Fruit fly (Drosophila melanogaster) whole organism, embryonic: ENCODE measurements around the gene Gpdh1.

Experiments
- Bdp1 ChIP-seq: fragments of 200-800 bp; sonication (Bioruptor generic); optimal IDR thresholded peaks from 3 replicates; lab custom pipeline; 2016; ENCODE audit warnings: missing biosample characterization, missing genetic modification characterization
- Bteb2 ChIP-seq: fragments of 200-800 bp; sonication (Bioruptor generic); optimal IDR thresholded peaks from 2 replicates; lab custom pipeline; 2016; ENCODE audit warnings: missing biosample characterization, missing genetic modification characterization
- CG10462 ChIP-seq: fragments of 200-800 bp; sonication (Bioruptor generic); optimal IDR thresholded peaks from 2 replicates; lab custom pipeline; 2016; ENCODE audit warnings: missing biosample characterization, missing genetic modification characterization
- CG10543 ChIP-seq: fragments of 200-800 bp; sonication (Bioruptor generic); optimal IDR thresholded peaks from 3 replicates; lab custom pipeline; 2017; ENCODE audit warnings: missing biosample characterization, mild to moderate bottlenecking, missing genetic modification characterization, moderate library complexity
- CG10979 ChIP-seq: fragments of 200-800 bp; sonication (Bioruptor generic); optimal IDR thresholded peaks from 2 replicates; lab custom pipeline; 2018; ENCODE audit warnings: missing biosample characterization, mild to moderate bottlenecking, missing genetic modification characterization, moderate library complexity
- CG13287 ChIP-seq: fragments of 200-800 bp; sonication (Bioruptor generic); IDR thresholded peaks from 2 replicates; pipeline ENCODE4 v1.3.6; 2022; ENCODE audit warnings: missing biosample characterization, missing genetic modification characterization; ENCODE audit not compliant: partially characterized antibody
- CG13894 ChIP-seq: fragments of 200-800 bp; sonication (Bioruptor generic); optimal IDR thresholded peaks from 3 replicates; lab custom pipeline; 2018; ENCODE audit warnings: missing biosample characterization, mild to moderate bottlenecking, missing genetic modification characterization, moderate library complexity
- CG15601 ChIP-seq: fragments of 200-800 bp; sonication (Bioruptor generic); optimal IDR thresholded peaks from 3 replicates; lab custom pipeline; 2019; ENCODE audit warnings: missing biosample characterization, mild to moderate bottlenecking, missing genetic modification characterization, moderate library complexity
- CG15696 ChIP-seq: fragments of 200-800 bp; sonication (Bioruptor generic); optimal IDR thresholded peaks from 2 replicates; lab custom pipeline; 2019; ENCODE audit warnings: missing biosample characterization, mild to moderate bottlenecking, missing genetic modification characterization, moderate library complexity
- CG17612 ChIP-seq: fragments of 200-800 bp; sonication (Bioruptor generic); IDR thresholded peaks from 2 replicates; pipeline ENCODE4 v1.3.6; 2022; ENCODE audit warnings: missing biosample characterization, missing genetic modification characterization
- CG2120 ChIP-seq: fragments of 200-800 bp; sonication (Bioruptor generic); optimal IDR thresholded peaks from 3 replicates; lab custom pipeline; 2016; ENCODE audit warnings: missing biosample characterization, missing genetic modification characterization
- CG2712 ChIP-seq: fragments of 200-800 bp; optimal IDR thresholded peaks from 3 replicates; lab custom pipeline; 2019; ENCODE audit warnings: missing biosample characterization, mild to moderate bottlenecking, missing genetic modification characterization, moderate library complexity
- CG30403 ChIP-seq: fragments of 200-800 bp; sonication (Bioruptor generic); optimal IDR thresholded peaks from 3 replicates; lab custom pipeline; 2016; ENCODE audit warnings: missing biosample characterization, missing genetic modification characterization
- CG3065 ChIP-seq: fragments of 200-800 bp; sonication (Bioruptor generic); optimal IDR thresholded peaks from 2 replicates; lab custom pipeline; 2016; ENCODE audit warnings: missing biosample characterization, missing genetic modification characterization
- CG33557 ChIP-seq: fragments of 200-800 bp; sonication (Bioruptor generic); optimal IDR thresholded peaks from 2 replicates; lab custom pipeline; 2019; ENCODE audit warnings: missing biosample characterization, mild to moderate bottlenecking, missing genetic modification characterization, moderate library complexity
- CG3995 ChIP-seq: fragments of 200-800 bp; sonication (Bioruptor generic); optimal IDR thresholded peaks from 3 replicates; lab custom pipeline; 2016; ENCODE audit warnings: missing biosample characterization, missing genetic modification characterization
- CG6689 ChIP-seq: fragments of 200-800 bp; sonication (Bioruptor generic); IDR thresholded peaks from 2 replicates; pipeline ENCODE4 v1.3.6; 2022; ENCODE audit warnings: missing biosample characterization, missing genetic modification characterization
- CG7271 ChIP-seq: fragments of 200-800 bp; sonication (Bioruptor generic); optimal IDR thresholded peaks from 2 replicates; lab custom pipeline; 2018; ENCODE audit warnings: missing biosample characterization, mild to moderate bottlenecking, missing genetic modification characterization, moderate library complexity
- CG7786 ChIP-seq: fragments of 200-800 bp; sonication (Bioruptor generic); optimal IDR thresholded peaks from 2 replicates; lab custom pipeline; 2016; ENCODE audit warnings: missing biosample characterization, missing genetic modification characterization
- CG8388 ChIP-seq: fragments of 200-800 bp; sonication (Bioruptor generic); optimal IDR thresholded peaks from 2 replicates; lab custom pipeline; 2019; ENCODE audit warnings: missing biosample characterization, mild to moderate bottlenecking, missing genetic modification characterization, moderate library complexity
- Gug ChIP-seq: fragments of 200-800 bp; sonication (Bioruptor generic); IDR thresholded peaks from 4 replicates; pipeline ENCODE4 v1.3.6; 2022; ENCODE audit warnings: missing biosample characterization, missing genetic modification characterization
- Hand ChIP-seq: fragments of 200-800 bp; sonication (Bioruptor generic); optimal IDR thresholded peaks from 2 replicates; lab custom pipeline; 2017; ENCODE audit warnings: mild to moderate bottlenecking, missing biosample characterization, missing genetic modification reagents, missing genetic modification characterization
- Jarid2 ChIP-seq: fragments of 200-800 bp; sonication (Bioruptor generic); optimal IDR thresholded peaks from 3 replicates; lab custom pipeline; 2017; ENCODE audit warnings: mild to moderate bottlenecking, missing biosample characterization, missing genetic modification reagents, missing genetic modification characterization
- Mad ChIP-seq: fragments of 200-800 bp; sonication (Bioruptor generic); optimal IDR thresholded peaks from 2 replicates; lab custom pipeline; 2016; ENCODE audit warnings: missing biosample characterization, missing genetic modification characterization
- NK7.1 ChIP-seq: fragments of 200-800 bp; sonication (Bioruptor generic); optimal IDR thresholded peaks from 3 replicates; lab custom pipeline; 2016; ENCODE audit warnings: missing biosample characterization, missing genetic modification characterization
- Nf-YB ChIP-seq: fragments of 200-800 bp; sonication (Bioruptor generic); optimal IDR thresholded peaks from 3 replicates; lab custom pipeline; 2019; ENCODE audit warnings: missing biosample characterization, mild to moderate bottlenecking, missing genetic modification characterization, moderate library complexity
- Nf-YC ChIP-seq: fragments of 200-800 bp; optimal IDR thresholded peaks from 3 replicates; lab custom pipeline; 2019; ENCODE audit warnings: missing biosample characterization, mild to moderate bottlenecking, missing genetic modification characterization, moderate library complexity
- Spps ChIP-seq: fragments of 200-800 bp; sonication (Bioruptor generic); optimal IDR thresholded peaks from 2 replicates; lab custom pipeline; 2018; ENCODE audit warnings: missing biosample characterization, mild to moderate bottlenecking, missing genetic modification characterization
- Trl ChIP-seq, 3 experiments: fragments of >200 bp in 2 of 3; fragments of 200-800 bp in 1 of 3; sonication (Bioruptor generic) in 1 of 3; optimal IDR thresholded peaks; 2 replicates in 1 of 3; 3 replicates in 2 of 3; lab custom pipeline; 2016 to 2017; ENCODE audit warnings: missing biosample characterization in 1 of 3, missing genetic modification characterization in 1 of 3
- YL-1 ChIP-seq: fragments of 200-800 bp; sonication (Bioruptor generic); optimal IDR thresholded peaks from 3 replicates; lab custom pipeline; 2017; ENCODE audit warnings: missing biosample characterization, mild to moderate bottlenecking, missing genetic modification characterization
- abd-A ChIP-seq: fragments of 200-800 bp; sonication (Bioruptor generic); optimal IDR thresholded peaks from 3 replicates; lab custom pipeline; 2019; ENCODE audit warnings: missing biosample characterization, mild to moderate bottlenecking, missing genetic modification characterization, moderate library complexity
- amos ChIP-seq: fragments of 200-800 bp; sonication (Bioruptor generic); IDR thresholded peaks from 2 replicates; pipeline ENCODE4 v1.3.6; 2022; ENCODE audit warnings: missing biosample characterization, missing genetic modification characterization; ENCODE audit not compliant: partially characterized antibody
- ham ChIP-seq: fragments of 200-800 bp; sonication (Bioruptor generic); IDR thresholded peaks from 2 replicates; pipeline ENCODE4 v1.3.6; 2022; ENCODE audit warnings: missing biosample characterization, missing genetic modification characterization
- jigr1 ChIP-seq: fragments of 200-800 bp; sonication (Bioruptor generic); IDR thresholded peaks from 3 replicates; pipeline ENCODE4 v1.3.6; 2022; ENCODE audit warnings: missing biosample characterization, missing genetic modification characterization
- mirr ChIP-seq: fragments of 200-800 bp; sonication (Bioruptor generic); optimal IDR thresholded peaks from 3 replicates; lab custom pipeline; 2018; ENCODE audit warnings: missing biosample characterization, mild to moderate bottlenecking, missing genetic modification characterization
- onecut ChIP-seq: fragments of 200-800 bp; sonication (Bioruptor generic); IDR thresholded peaks from 2 replicates; pipeline ENCODE4 v1.3.6; 2022; ENCODE audit warnings: missing biosample characterization, missing genetic modification characterization
- pfk ChIP-seq: fragments of 200-800 bp; sonication (Bioruptor generic); optimal IDR thresholded peaks from 2 replicates; lab custom pipeline; 2018; ENCODE audit warnings: missing biosample characterization, mild to moderate bottlenecking, missing genetic modification characterization, moderate library complexity
- pho ChIP-seq: fragments of 200-800 bp; sonication (Bioruptor generic); optimal IDR thresholded peaks from 2 replicates; lab custom pipeline; 2016; ENCODE audit warnings: missing biosample characterization, missing genetic modification characterization
- phol ChIP-seq: fragments of 200-800 bp; sonication (Bioruptor generic); optimal IDR thresholded peaks from 3 replicates; lab custom pipeline; 2018; ENCODE audit warnings: missing biosample characterization, mild to moderate bottlenecking, missing genetic modification characterization, moderate library complexity
- row ChIP-seq: fragments of 200-800 bp; sonication (Bioruptor generic); IDR thresholded peaks from 3 replicates; pipeline ENCODE4 v1.3.6; 2022; ENCODE audit warnings: missing biosample characterization, missing genetic modification characterization
- sr ChIP-seq: fragments of 200-800 bp; sonication (Bioruptor generic); IDR thresholded peaks from 3 replicates; pipeline ENCODE4 v1.3.6; 2022; ENCODE audit warnings: missing biosample characterization, missing genetic modification characterization
- tup ChIP-seq: fragments of 200-800 bp; sonication (Bioruptor generic); optimal IDR thresholded peaks from 2 replicates; lab custom pipeline; 2016; ENCODE audit warnings: missing biosample characterization, mild to moderate bottlenecking, missing genetic modification characterization, moderate library complexity
- unc-4 ChIP-seq: fragments of 200-800 bp; sonication (Bioruptor generic); IDR thresholded peaks from 2 replicates; pipeline ENCODE4 v1.3.6; 2022; ENCODE audit warnings: missing biosample characterization, missing genetic modification characterization; ENCODE audit not compliant: partially characterized antibody
- z ChIP-seq: fragments of 200-800 bp; sonication (Bioruptor generic); IDR thresholded peaks from 3 replicates; pipeline ENCODE4 v1.3.6; 2022; ENCODE audit warnings: missing biosample characterization, missing genetic modification characterization
- zf30C ChIP-seq: fragments of 200-800 bp; sonication (Bioruptor generic); optimal IDR thresholded peaks from 3 replicates; lab custom pipeline; 2018; ENCODE audit warnings: missing biosample characterization, mild to moderate bottlenecking, missing genetic modification characterization
- zfh2 ChIP-seq: fragments of 200-800 bp; sonication (Bioruptor generic); optimal IDR thresholded peaks from 2 replicates; lab custom pipeline; 2016; ENCODE audit warnings: missing biosample characterization, missing genetic modification characterization

The Gpdh1 gene

DNA sequence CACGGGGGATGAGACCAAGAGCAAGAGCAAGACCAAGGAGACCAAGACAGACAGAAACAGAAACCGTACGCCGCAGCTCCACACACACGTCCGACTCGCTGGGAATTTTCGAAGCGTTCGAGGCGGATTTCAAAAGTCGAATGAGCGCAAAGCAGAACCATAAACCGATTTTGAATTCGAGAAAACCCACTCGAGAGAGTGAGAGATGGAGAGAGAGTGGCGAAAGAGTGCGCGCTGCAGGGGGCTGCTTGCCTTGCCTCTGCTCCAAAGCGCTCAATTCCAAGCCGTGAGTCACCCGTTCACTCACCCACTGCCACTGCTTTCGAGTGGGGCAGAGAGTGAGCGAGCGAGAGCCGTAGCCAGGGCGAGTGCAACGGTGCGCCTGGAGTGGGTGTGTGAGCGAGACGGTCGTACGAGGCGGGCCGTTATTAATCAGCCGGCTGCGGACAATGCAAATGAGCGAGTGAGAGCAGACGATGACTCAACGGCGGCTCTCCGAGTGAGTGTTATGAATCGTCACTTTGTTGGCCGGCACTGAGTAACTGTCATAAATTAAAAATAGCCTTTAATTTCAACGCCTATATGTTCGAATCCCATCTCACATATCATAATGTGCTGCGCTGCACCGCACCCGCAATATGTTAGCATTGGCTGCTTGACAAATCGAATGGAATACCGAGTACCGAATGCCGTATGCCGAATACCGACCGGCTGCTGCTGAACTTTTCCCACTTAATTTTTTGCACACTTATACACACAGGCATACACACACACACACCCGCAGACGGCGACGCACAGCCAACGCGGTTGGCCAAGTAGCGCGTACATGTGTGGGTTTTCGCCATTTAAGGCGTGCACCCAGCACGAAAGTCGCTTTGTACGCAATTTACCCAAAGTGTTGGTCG is 36.8 kb downstream of the Gpdh1 start (continued):
- TF ChIP-seq pfk (GFP tag; lab: Kevin White, UChicago) (peak; percentile 42), Bteb2 (no peak), onecut (GFP tag; lab: Robert Waterston, UW) (peak; percentile 8; the same call in 1 of the 2 replicates), Nf-YB (GFP tag; lab: Kevin White, UChicago) (peak; percentile 20), unc-4 (GFP tag; lab: Robert Waterston, UW) (no peak), CG2120 (peak; percentile 17), YL-1 (peak; percentile 23), CG15601 (tag; lab: Kevin White, UChicago) (peak; percentile 40), Bdp1 (GFP tag; lab: Kevin White, UChicago) (no peak), abd-A (tag; lab: Kevin White, UChicago) (peak; percentile 75), jigr1 (GFP tag; lab: Robert Waterston, UW) (no peak), CG30403 (no peak), Spps (tag; lab: Kevin White, UChicago) (peak; percentile 24), z (GFP tag; lab: Robert Waterston, UW) (no peak)

- no peak for TF ChIP-seq amos (GFP tag; lab: Robert Waterston, UW)
- TF ChIP-seq zfh2 (GFP tag; lab: Kevin White, UChicago) = peak; percentile 36
- no peak for TF ChIP-seq CG15696 (tag; lab: Kevin White, UChicago)
- TF ChIP-seq Mad (GFP tag; lab: Kevin White, UChicago) = no peak
- no peak for TF ChIP-seq CG10462 (GFP tag; lab: Kevin White, UChicago)
- no peak for TF ChIP-seq CG7271 (tag; lab: Kevin White, UChicago)
- no peak for TF ChIP-seq pho
- no peak for TF ChIP-seq phol (tag; lab: Kevin White, UChicago)
- peak; percentile 8 for TF ChIP-seq Nf-YC (tag; lab: Kevin White, UChicago)
- peak; percentile 61 for TF ChIP-seq Jarid2 (GFP tag; lab: Kevin White, UChicago)
- peak; percentile 90 for TF ChIP-seq CG3995 (GFP tag; lab: Kevin White, UChicago)
- no peak for TF ChIP-seq ham (GFP tag; lab: Robert Waterston, UW)
- no peak for TF ChIP-seq Nf-YB (GFP tag; lab: Kevin White, UChicago)
- TF ChIP-seq CG2712 = no peak
- peak; percentile 18; the same call in 1 of the 4 replicates for TF ChIP-seq Gug (GFP tag; lab: Robert Waterston, UW)
- no peak for TF ChIP-seq tup (GFP tag; lab: Kevin White, UChicago)
- TF ChIP-seq Trl (optimal IDR thresholded peaks at IDR 0.05; lab: Kevin White, UChicago) = no peak
- peak; percentile 31 for TF ChIP-seq Trl (GFP tag; optimal IDR thresholded peaks at IDR 0.05; lab: Kevin White, UChicago)
- TF ChIP-seq CG6689 (GFP tag; lab: Robert Waterston, UW) = no peak
- peak; percentile 29 for TF ChIP-seq pfk (GFP tag; lab: Kevin White, UChicago)
- no peak for TF ChIP-seq jigr1 (GFP tag; lab: Robert Waterston, UW)
- no peak for TF ChIP-seq sr (GFP tag; lab: Robert Waterston, UW)
- TF ChIP-seq Hand (GFP tag; lab: Kevin White, UChicago) = peak; percentile 18
- no peak for TF ChIP-seq CG13287 (GFP tag; lab: Robert Waterston, UW)
- TF ChIP-seq mirr (GFP tag; lab: Kevin White, UChicago) = no peak
- TF ChIP-seq CG10979 = no peak
- TF ChIP-seq CG10543 (GFP tag; lab: Kevin White, UChicago) = no peak
- peak; percentile 34 for TF ChIP-seq CG7786 (GFP tag; lab: Kevin White, UChicago)
- TF ChIP-seq Spps (tag; lab: Kevin White, UChicago) = no peak
- TF ChIP-seq NK7.1 (GFP tag; lab: Kevin White, UChicago) = no peak
- no peak for TF ChIP-seq zf30C (GFP tag; lab: Kevin White, UChicago)
- no peak for TF ChIP-seq CG17612 (GFP tag; lab: Robert Waterston, UW)
- TF ChIP-seq CG8388 (GFP tag; lab: Kevin White, UChicago) = no peak
- no peak for TF ChIP-seq CG33557
- TF ChIP-seq CG13894 (tag; lab: Kevin White, UChicago) = peak; percentile 55
- TF ChIP-seq CG3065 (GFP tag; lab: Kevin White, UChicago) = no peak
- TF ChIP-seq row = no peak
These were observed 37.5 kb downstream of the Gpdh1 start, which contains the start of gene chic for dm6 chr2L:5980862-5981432. chic (minus strand) TSS chr2L:5981018.
